Worm (Caenorhabditis elegans): ENCODE measurements around the gene dmsr-4.
A peak's percentile ranks its signal among the peaks of the same experiment; 100 is the strongest.

Gene dmsr-4

DNA sequence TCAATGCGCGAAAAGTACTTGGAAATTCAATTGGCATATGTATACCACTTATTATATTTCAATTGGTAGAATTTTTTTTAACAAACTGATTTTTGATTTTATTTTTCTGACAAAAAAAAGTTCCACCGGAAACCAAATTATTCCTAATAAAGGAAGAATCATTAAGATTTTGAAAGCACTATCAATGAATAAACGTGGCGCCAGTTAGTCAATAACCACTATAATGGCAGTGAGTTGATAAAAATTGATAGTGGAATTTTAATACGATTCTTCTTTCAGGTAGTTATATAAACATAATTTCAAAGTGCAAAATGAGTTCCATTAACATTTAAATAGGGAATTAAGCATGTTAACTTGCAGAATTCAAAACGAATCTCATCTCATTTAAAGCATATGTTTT, 51.2 kb downstream of the dmsr-4 start, which contains the start of gene col-69:
TSS of gene col-69 (minus strand) at position 101 of the 400 bp plus-strand sequence.
- TF ChIP-seq elt-3 (tag; optimal IDR thresholded peaks at IDR 0.05): no peak
- no peak for TF ChIP-seq mls-2 (tag; optimal IDR thresholded peaks at IDR 0.05)
- TF ChIP-seq mab-5 (tag; optimal IDR thresholded peaks at IDR 0.05): no peak
- TF ChIP-seq ces-1 (GFP tag; optimal IDR thresholded peaks at IDR 0.05): no peak
- TF ChIP-seq nhr-12 (tag; optimal IDR thresholded peaks at IDR 0.05): no peak
- no peak for TF ChIP-seq flh-1 (GFP tag; optimal IDR thresholded peaks at IDR 0.05)
- no peak for TF ChIP-seq lin-32 (GFP tag; optimal IDR thresholded peaks at IDR 0.05)
- no peak for TF ChIP-seq drap-1 (GFP tag; optimal IDR thresholded peaks at IDR 0.05)
- TF ChIP-seq nhr-28 (tag; optimal IDR thresholded peaks at IDR 0.05): no peak
- no peak for TF ChIP-seq unc-120 (tag; optimal IDR thresholded peaks at IDR 0.05; ENCODE audit: poor library complexity, severe bottlenecking)
- no peak for TF ChIP-seq pha-4 (tag; optimal IDR thresholded peaks at IDR 0.05)
- TF ChIP-seq elt-1 (tag; optimal IDR thresholded peaks at IDR 0.05; ENCODE audit: borderline replicate concordance, insufficient read depth): no peak
- no peak for TF ChIP-seq sptf-1 (tag; optimal IDR thresholded peaks at IDR 0.05)
- TF ChIP-seq mep-1 (tag; optimal IDR thresholded peaks at IDR 0.05): no peak
- no peak for TF ChIP-seq sem-2 (GFP tag; optimal IDR thresholded peaks at IDR 0.05)
- TF ChIP-seq ceh-43 (GFP tag; optimal IDR thresholded peaks at IDR 0.05): no peak
- no peak for TF ChIP-seq ham-2 (GFP tag; optimal IDR thresholded peaks at IDR 0.05)
- TF ChIP-seq nhr-76 (tag; optimal IDR thresholded peaks at IDR 0.05): no peak
- TF ChIP-seq nhr-2 (tag; optimal IDR thresholded peaks at IDR 0.05): no peak

DNA sequence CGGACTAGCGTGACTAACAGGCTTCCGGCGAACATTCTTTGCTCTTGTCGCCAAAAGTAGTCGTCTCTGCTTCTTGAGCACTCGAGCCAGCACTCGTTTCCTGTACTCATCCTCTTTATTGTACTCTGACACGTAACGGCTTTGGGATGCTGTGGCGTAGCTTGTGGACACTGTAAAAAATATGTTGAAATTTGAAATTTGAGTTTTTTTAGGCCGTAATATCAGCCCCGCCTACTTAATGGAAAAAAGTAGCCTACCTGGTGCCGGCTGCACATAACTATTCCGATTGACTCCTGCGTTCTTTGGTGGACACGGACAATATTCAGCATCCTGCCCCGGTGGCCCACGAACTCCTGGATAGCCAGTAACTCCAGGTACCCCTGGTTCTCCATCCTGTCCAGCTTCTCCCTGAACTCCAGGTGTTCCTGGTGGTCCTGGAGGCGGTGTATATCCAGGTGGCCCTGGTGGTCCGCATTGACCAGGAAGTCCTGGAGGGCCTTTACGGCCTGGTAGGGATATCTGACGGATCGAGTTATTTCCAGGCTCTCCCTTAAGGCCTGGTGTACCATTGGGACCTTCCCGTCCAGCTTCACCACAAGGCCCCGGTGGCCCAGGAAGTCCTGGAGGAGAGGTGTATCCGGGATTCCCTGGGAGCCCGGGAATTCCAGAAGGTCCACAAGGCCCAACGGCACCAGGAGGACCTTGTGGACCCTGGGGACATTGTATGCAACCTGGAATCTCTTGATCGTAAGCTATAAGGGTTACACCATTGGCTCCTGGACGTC, 52.8 kb downstream of the dmsr-4 start:
- TF ChIP-seq ceh-39 (tag; optimal IDR thresholded peaks at IDR 0.05): no peak
- no peak for TF ChIP-seq lsy-2 (tag; optimal IDR thresholded peaks at IDR 0.05)
- no peak for TF ChIP-seq M03D4.4 (tag; optimal IDR thresholded peaks at IDR 0.05)
- TF ChIP-seq pha-4 (tag; optimal IDR thresholded peaks at IDR 0.05): no peak
- TF ChIP-seq sem-2 (GFP tag; optimal IDR thresholded peaks at IDR 0.05): no peak
- TF ChIP-seq nhr-12 (tag; optimal IDR thresholded peaks at IDR 0.05): no peak
- TF ChIP-seq hlh-1 (tag; optimal IDR thresholded peaks at IDR 0.05): no peak
- TF ChIP-seq cnd-1 (tag; optimal IDR thresholded peaks at IDR 0.05): no peak
- TF ChIP-seq tbx-8 (GFP tag; optimal IDR thresholded peaks at IDR 0.05): no peak
- TF ChIP-seq mls-2 (tag; optimal IDR thresholded peaks at IDR 0.05): no peak
- no peak for TF ChIP-seq elt-3 (tag; optimal IDR thresholded peaks at IDR 0.05)

DNA sequence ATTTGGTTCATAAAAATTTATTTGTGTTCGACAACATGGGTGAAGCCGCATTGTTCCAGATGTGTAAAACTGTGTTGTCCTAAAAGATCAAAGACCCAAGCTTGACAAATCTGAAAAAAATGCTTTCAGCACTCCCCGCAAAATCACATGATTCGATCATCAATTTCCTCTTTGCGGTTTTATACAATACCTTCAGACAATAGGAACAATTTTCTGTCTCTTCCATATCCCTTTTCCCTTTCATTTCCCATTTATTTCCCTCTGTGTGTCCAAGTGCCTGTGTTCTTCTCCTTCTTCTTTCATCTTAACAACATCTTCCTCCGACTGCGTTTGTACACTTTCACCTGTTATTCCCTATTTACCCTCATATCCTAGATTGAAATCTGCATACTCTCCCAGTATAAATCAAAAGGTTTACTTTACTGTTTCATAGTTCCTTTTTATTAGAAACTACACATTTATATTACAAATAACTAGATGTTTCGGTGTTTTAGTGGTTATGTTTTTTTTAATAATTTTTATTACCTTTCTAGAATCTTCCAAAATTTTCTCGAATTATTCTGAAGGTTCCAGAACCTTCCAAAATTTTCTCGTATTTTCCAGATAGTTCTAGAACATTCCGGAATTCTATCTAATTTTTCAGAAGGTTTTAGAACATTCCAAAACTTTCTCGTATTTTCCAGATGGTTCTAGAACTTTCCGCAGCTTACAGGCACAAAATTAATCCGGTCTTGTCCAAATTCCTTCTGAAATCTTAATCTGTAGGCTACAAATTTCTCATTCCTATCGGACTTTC, 55.7 kb downstream of the dmsr-4 start, which contains the start of gene K01A2.5:
TSS of gene K01A2.5 (plus strand) at position 297 of the 796 bp plus-strand sequence.
- TF ChIP-seq zip-8 (tag; optimal IDR thresholded peaks at IDR 0.05) (no peak), blmp-1 (tag; optimal IDR thresholded peaks at IDR 0.05) (peak; percentile 95), sem-2 (GFP tag; optimal IDR thresholded peaks at IDR 0.05) (no peak), hlh-1 (tag; optimal IDR thresholded peaks at IDR 0.05) (no peak), unc-62 (GFP tag; optimal IDR thresholded peaks at IDR 0.05) (peak; percentile 40), flh-1 (GFP tag; optimal IDR thresholded peaks at IDR 0.05) (no peak)

DNA sequence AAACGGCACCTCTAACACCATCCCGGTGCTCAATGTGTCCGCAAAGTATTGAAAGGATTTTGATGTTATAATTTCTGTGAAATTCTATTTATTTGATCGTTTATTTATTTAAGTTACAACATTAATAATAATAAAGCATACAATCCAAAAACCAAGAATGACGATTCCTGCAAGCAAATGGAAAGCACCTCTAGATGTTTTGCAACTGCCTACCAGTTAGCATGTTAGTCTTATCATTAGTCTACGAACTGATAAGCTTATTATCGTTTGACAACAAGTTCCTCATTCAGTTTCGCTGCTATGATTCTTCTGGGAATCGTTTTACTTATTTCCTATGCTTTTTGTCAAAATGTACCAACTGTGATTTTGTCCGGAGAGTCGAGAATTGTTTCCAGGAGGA, 57.2 kb downstream of the dmsr-4 start, which contains the start of gene K01A2.6:
TSS of gene K01A2.6 (plus strand) at position 301 of the 400 bp plus-strand sequence.
- TF ChIP-seq M03D4.4 (tag; optimal IDR thresholded peaks at IDR 0.05): no peak
- no peak for TF ChIP-seq unc-120 (tag; optimal IDR thresholded peaks at IDR 0.05; ENCODE audit: poor library complexity, severe bottlenecking)
- no peak for TF ChIP-seq nhr-2 (tag; optimal IDR thresholded peaks at IDR 0.05)
- no peak for TF ChIP-seq mab-5 (tag; optimal IDR thresholded peaks at IDR 0.05)
- no peak for TF ChIP-seq unc-39 (tag; optimal IDR thresholded peaks at IDR 0.05)
- no peak for TF ChIP-seq pha-4 (tag; optimal IDR thresholded peaks at IDR 0.05)
- no peak for TF ChIP-seq ceh-43 (GFP tag; optimal IDR thresholded peaks at IDR 0.05)
- TF ChIP-seq drap-1 (GFP tag; optimal IDR thresholded peaks at IDR 0.05): no peak
- TF ChIP-seq lin-32 (GFP tag; optimal IDR thresholded peaks at IDR 0.05): no peak
- TF ChIP-seq elt-1 (tag; optimal IDR thresholded peaks at IDR 0.05; ENCODE audit: borderline replicate concordance, insufficient read depth): no peak
- no peak for TF ChIP-seq ztf-11 (tag; optimal IDR thresholded peaks at IDR 0.05)
- TF ChIP-seq tbx-8 (GFP tag; optimal IDR thresholded peaks at IDR 0.05): no peak
- no peak for TF ChIP-seq nhr-28 (tag; optimal IDR thresholded peaks at IDR 0.05)

Data from whole organism, mixed stage, embryonic.